Worm (Caenorhabditis elegans): ENCODE measurements around the gene R04B3.2.

- TF ChIP-seq fos-1 (tag; optimal IDR thresholded peaks at IDR 0.05) = no peak
- no peak for TF ChIP-seq tlp-1 (tag; optimal IDR thresholded peaks at IDR 0.05)
- TF ChIP-seq nhr-12 (tag; optimal IDR thresholded peaks at IDR 0.05) = no peak
- no peak for TF ChIP-seq ceh-82 (tag; optimal IDR thresholded peaks at IDR 0.05)
- no peak for TF ChIP-seq aly-2 (tag; optimal IDR thresholded peaks at IDR 0.05)
These were observed 2.4 kb upstream of the R04B3.2 start, which contains the start of gene R04B3.3 for ce11 chrX:2475873-2476272.
